Worm (Caenorhabditis elegans) whole organism, mixed stage, embryonic: ENCODE results near the gene lgc-8.

Source experiments
- nhr-237 ChIP-seq: fragments of 150-350 bp; optimal IDR thresholded peaks from 2 replicates; lab custom pipeline; 2014; ENCODE audit warnings: missing biosample characterization, missing genetic modification characterization
- nhr-28 ChIP-seq: fragments of 150-350 bp; optimal IDR thresholded peaks from 2 replicates; lab custom pipeline; 2014; ENCODE audit warnings: missing biosample characterization, missing genetic modification characterization
- snpc-4 ChIP-seq: fragments of 150-350 bp; optimal IDR thresholded peaks from 2 replicates; lab custom pipeline; 2014; ENCODE audit warnings: missing biosample characterization, missing genetic modification characterization

DNA sequence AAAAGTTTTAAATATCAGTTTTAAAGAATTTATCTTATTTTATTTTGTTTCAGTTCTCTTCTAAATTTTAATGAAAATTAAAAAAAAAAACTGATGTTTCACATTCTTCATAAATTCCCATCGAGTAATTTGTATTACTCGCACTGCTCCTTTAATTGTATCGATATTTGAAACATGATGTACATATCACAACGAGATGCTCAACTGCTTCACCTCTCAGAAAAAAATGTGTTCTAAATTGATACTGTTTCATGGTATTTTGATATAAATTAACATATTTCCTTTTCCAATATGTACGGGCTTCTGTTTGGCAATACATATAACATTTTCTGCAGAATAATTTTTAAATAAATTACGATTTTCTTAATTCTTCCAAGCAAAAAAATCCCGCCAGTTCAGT, 27.9 kb upstream of the lgc-8 start:
- TF ChIP-seq nhr-28 (tag; lab: Kevin White, UChicago) (no peak), nhr-237 (no peak), snpc-4 (no peak)
